Worm (Caenorhabditis elegans): ENCODE data around the gene C38H2.2.

C38H2.2 gene

DNA sequence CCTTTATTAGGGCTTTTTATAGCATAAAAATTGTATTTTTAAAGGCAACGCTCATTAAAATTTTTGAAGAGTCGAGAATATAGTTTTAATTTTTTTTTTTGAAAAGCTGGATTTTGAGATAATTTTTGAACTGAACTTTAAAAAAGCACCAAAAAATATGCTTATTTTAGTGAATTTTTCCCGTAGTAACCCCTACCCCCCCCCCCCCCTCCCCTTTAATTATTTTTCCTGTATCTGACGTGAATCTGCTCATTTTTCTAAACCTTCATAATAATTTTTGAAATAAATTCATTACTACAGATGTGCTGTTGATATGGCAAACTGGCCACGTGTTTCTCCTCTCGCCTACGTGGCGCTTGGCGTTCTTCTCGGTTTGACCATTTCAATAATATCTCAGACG lies at the start of gene C38H2.2:
C38H2.2 (plus strand) TSS at position 301 of the 400 bp plus-strand sequence.
- no peak for TF ChIP-seq T22C8.4 (GFP tag; IDR thresholded peaks at IDR 0.05)
- TF ChIP-seq ztf-29 (GFP tag; IDR thresholded peaks at IDR 0.05) = no peak
- no peak for TF ChIP-seq klf-2 (GFP tag; conservative IDR thresholded peaks at IDR 0.05)
- TF ChIP-seq med-1 (GFP tag; optimal IDR thresholded peaks at IDR 0.05; ENCODE audit: insufficient read depth) = no peak
- no peak for TF ChIP-seq ref-1 (GFP tag; conservative IDR thresholded peaks at IDR 0.05)
- no peak for TF ChIP-seq ztf-23 (GFP tag; IDR thresholded peaks at IDR 0.05)
- TF ChIP-seq flt-1 (GFP tag; IDR thresholded peaks at IDR 0.05) = no peak
- TF ChIP-seq tab-1 (GFP tag; IDR thresholded peaks at IDR 0.05) = no peak
- no peak for TF ChIP-seq cog-1 (tag; optimal IDR thresholded peaks at IDR 0.05)

DNA sequence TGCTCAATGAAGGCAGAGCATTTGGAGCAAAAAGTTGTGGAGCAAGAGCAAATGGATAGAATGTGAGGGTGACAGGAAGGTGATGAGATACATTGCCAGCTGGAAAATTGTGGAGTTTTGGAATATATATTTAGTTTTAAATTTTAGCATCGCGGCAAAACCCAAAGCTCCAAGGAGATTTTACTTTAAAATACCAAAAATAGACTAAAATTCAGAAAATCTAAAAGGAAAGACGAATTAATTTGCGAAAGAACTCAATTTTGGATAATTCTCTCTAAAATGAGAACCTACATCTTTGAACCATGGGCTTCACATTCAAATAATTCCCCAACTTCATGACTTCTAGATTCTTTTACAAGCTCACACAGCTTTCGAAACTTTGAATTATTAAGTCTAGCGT lies 49.0 kb upstream of the C38H2.2 start, which contains the start of gene T07C4.12:
T07C4.12 (minus strand) TSS at position 101 of the 400 bp plus-strand sequence.
- no peak for TF ChIP-seq klf-2 (GFP tag; conservative IDR thresholded peaks at IDR 0.05)
- no peak for TF ChIP-seq flt-1 (GFP tag; IDR thresholded peaks at IDR 0.05)
- TF ChIP-seq tab-1 (GFP tag; IDR thresholded peaks at IDR 0.05) = no peak
- TF ChIP-seq ref-1 (GFP tag; conservative IDR thresholded peaks at IDR 0.05) = no peak
- no peak for TF ChIP-seq ztf-29 (GFP tag; IDR thresholded peaks at IDR 0.05)
- TF ChIP-seq ztf-23 (GFP tag; IDR thresholded peaks at IDR 0.05) = no peak
- no peak for TF ChIP-seq cog-1 (tag; optimal IDR thresholded peaks at IDR 0.05)

DNA sequence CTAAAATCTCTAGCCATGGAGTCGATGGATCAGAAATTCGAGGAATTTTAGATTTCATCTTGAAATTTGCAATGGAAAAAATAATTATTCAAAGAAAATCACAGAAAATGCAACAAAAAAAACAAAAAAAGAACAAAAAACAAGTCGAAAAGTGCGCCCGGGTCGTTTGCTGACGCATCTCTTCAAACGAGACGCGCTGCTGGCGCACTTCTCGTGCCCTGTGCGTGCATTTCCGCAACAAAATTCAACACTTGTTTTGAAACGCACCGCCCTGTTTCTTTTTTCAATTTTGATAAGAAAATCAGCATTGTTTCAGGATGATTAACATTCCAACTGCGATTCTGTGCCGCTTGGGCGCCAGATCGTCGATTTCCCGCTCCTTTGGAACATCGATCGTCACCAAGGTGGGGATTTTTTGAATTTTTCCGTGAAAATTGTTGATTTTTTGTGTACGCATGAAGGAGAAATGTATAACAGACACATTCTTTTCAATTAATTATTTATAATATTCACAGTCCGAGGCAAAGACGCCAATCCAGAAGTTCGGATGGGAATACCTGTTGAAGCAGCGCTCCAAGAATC lies 47.5 kb upstream of the C38H2.2 start, which contains the start of the genes jmjd-4 and mev-1:
jmjd-4 (minus strand) TSS at position 58 of the 582 bp plus-strand sequence.
mev-1 (plus strand) TSS at position 317 of the 582 bp plus-strand sequence.
- TF ChIP-seq klf-2 (GFP tag; conservative IDR thresholded peaks at IDR 0.05) (no peak), ztf-23 (GFP tag; IDR thresholded peaks at IDR 0.05) (peak; percentile 52; the same call in 1 of the 2 replicates), cog-1 (tag; optimal IDR thresholded peaks at IDR 0.05) (peak; percentile 51), T22C8.4 (GFP tag; IDR thresholded peaks at IDR 0.05) (0 out of 2 replicates have a peak, but pooled peaks have one; percentile 19)

DNA sequence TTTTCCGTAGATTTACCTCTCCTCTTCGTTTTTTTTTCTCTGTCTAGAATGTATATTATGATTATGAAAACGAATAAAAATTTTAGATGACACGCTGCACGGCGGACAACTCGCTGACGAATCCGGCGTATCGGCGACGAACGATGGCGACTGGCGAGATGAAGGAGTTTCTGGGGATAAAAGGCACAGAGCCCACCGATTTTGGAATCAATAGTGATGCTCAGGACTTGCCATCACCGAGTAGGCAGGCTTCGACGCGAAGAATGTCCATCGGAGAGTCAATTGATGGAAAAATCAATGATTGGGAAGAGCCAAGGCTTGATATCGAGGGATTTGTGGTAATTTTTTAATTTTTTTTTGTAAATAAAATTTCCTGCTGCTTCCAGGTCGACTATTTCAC lies 46.5 kb upstream of the C38H2.2 start, which contains the start of gene ced-9:
ced-9 (plus strand) TSS at position 87 of the 400 bp plus-strand sequence.
- TF ChIP-seq ztf-23 (GFP tag; IDR thresholded peaks at IDR 0.05) (no peak), med-1 (GFP tag; optimal IDR thresholded peaks at IDR 0.05; ENCODE audit: insufficient read depth) (no peak), tab-1 (GFP tag; IDR thresholded peaks at IDR 0.05) (no peak), klf-2 (GFP tag; conservative IDR thresholded peaks at IDR 0.05) (no peak), ref-1 (GFP tag; conservative IDR thresholded peaks at IDR 0.05) (no peak), flt-1 (GFP tag; IDR thresholded peaks at IDR 0.05) (no peak), ztf-29 (GFP tag; IDR thresholded peaks at IDR 0.05) (no peak), cog-1 (tag; optimal IDR thresholded peaks at IDR 0.05) (no peak), T22C8.4 (GFP tag; IDR thresholded peaks at IDR 0.05) (no peak)

DNA sequence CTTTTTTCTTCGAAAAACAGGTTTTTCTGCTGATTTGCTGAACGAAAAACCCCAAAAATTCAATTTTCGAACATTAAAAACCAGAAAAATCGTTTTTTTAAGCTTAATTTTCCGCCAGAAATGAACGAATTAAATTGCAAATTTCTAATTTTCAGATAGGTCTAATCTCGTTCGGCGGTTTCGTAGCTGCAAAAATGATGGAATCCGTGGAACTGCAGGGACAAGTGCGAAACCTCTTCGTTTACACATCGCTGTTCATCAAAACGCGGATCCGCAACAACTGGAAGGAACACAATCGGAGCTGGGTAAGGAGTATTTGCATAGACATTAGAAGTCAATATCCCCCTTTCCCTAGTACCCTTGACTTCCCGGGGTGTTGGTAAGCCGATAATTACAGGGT lies 45.5 kb upstream of the C38H2.2 start:
- TF ChIP-seq tab-1 (GFP tag; IDR thresholded peaks at IDR 0.05) (no peak), ref-1 (GFP tag; conservative IDR thresholded peaks at IDR 0.05) (no peak)

DNA sequence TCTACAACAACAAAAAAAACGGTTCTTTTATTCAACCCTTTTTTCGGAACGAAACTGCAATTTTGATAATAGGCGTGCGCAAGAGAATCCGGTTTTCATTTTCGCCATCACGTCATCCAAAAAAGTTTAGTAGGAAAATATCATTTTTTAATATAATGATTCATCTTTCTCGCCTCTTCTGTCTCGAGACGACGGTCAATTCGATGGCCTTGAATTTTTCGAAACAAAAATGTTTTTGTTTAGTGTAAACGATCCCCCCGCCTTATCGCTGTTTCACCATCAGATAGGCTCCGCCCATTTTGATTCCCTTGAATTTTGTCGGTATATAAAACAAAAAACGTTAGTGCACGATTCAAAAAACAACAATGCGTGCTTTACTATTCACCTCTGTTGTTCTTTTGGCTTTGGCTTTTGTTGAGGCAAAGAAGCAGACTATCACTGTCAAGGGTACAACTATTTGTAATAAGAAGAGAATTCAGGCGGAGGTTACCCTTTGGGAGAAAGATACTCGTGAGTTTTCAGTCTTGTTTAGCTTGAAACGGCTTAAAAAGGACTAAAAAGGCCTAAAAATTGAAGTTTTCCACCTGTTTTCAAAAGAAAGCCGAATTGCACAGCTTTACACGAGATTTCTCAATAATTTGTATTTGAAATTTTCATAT lies 43.9 kb upstream of the C38H2.2 start, which contains the start of gene ttr-15:
ttr-15 (plus strand) TSS at position 340 of the 659 bp plus-strand sequence.
- TF ChIP-seq med-1 (GFP tag; optimal IDR thresholded peaks at IDR 0.05; ENCODE audit: insufficient read depth) (no peak), T22C8.4 (GFP tag; IDR thresholded peaks at IDR 0.05) (no peak), flt-1 (GFP tag; IDR thresholded peaks at IDR 0.05) (no peak), ztf-29 (GFP tag; IDR thresholded peaks at IDR 0.05) (no peak), tab-1 (GFP tag; IDR thresholded peaks at IDR 0.05) (no peak)

DNA sequence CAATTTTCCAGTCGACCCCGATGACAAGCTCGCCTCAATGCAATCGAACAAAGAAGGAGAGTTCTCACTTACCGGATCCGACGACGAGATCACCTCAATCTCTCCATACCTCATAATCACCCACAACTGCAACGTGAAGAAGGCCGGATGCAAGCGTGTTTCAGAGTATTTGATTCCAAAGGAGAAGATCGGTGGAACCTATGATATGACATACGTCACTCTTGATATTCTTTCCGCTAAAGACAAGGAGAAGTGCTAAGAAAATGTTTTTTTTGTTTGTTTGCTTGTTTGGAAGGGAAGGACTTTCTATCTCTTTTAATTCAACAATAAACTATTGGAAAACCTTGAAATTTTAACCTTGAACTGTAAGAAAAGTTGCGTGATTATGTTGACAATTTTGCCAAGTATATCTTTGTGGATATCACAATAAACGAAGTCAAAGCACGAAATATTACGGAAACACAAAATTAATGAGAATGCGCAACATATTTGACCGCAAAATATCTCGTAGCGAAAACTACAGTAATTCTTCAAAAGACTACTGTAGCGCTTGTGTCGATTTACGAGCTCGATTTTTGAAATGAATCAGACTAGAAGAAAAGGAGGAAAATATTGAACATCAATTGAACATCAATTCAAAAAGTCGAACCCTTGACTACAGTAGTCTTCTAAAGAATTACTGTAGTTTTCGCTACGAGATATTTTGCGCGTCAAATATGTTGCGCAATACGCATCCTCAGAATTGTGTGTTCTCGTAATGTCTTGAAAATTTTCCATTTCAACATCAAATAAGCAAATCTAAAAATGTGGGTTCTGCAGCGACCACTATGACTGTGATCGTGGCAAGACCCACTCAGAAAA lies 42.4 kb upstream of the C38H2.2 start:
- TF ChIP-seq tab-1 (GFP tag; IDR thresholded peaks at IDR 0.05) (no peak), med-1 (GFP tag; optimal IDR thresholded peaks at IDR 0.05; ENCODE audit: insufficient read depth) (no peak), klf-2 (GFP tag; conservative IDR thresholded peaks at IDR 0.05) (no peak), ztf-23 (GFP tag; IDR thresholded peaks at IDR 0.05) (no peak), T22C8.4 (GFP tag; IDR thresholded peaks at IDR 0.05) (no peak), ref-1 (GFP tag; conservative IDR thresholded peaks at IDR 0.05) (no peak), flt-1 (GFP tag; IDR thresholded peaks at IDR 0.05) (no peak), cog-1 (tag; optimal IDR thresholded peaks at IDR 0.05) (no peak), ztf-29 (GFP tag; IDR thresholded peaks at IDR 0.05) (no peak)

DNA sequence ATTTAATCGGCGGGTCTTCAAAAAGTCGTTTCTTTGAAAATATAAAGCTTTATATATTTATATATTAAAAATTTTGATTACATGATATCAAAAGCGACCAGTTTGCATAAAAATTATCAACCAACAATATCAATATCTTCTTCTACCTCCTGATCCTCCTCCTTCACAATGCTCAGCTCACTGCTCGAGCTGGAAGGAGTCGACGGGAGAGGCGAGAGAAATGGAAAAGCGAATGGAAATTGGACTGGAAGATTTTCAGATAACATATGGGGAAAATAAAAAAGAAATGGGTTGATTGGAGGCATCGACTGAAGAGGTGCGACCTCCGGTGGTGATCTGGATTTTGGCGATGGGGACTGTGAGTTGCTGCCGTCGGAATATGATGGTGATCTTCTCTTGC lies 41.6 kb upstream of the C38H2.2 start:
- TF ChIP-seq ref-1 (GFP tag; conservative IDR thresholded peaks at IDR 0.05) (no peak), klf-2 (GFP tag; conservative IDR thresholded peaks at IDR 0.05) (no peak), tab-1 (GFP tag; IDR thresholded peaks at IDR 0.05) (no peak), cog-1 (tag; optimal IDR thresholded peaks at IDR 0.05) (no peak)

DNA sequence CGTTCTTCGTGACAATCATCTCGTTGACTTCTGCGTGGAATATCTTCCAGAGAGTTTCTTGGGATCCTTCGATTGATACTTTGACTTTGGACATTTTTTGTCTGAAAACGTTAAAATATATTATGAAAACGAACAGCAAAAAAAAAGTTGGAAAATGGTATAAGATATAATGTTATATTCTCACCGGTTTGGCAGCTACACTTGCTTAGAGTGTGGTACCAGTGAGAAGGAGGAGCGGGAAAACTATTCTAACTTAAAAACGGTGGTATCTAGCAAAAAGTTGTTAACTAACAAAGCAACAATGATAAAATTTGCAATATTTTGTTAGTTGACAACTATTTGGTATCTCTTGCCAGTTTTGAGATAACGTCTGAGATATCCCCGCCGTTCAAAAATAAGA lies 39.8 kb upstream of the C38H2.2 start, which contains the start of gene tbx-9:
tbx-9 (minus strand) TSS at position 101 of the 400 bp plus-strand sequence.
- no peak for TF ChIP-seq T22C8.4 (GFP tag; IDR thresholded peaks at IDR 0.05)
- no peak for TF ChIP-seq flt-1 (GFP tag; IDR thresholded peaks at IDR 0.05)
- TF ChIP-seq klf-2 (GFP tag; conservative IDR thresholded peaks at IDR 0.05) = no peak
- TF ChIP-seq ref-1 (GFP tag; conservative IDR thresholded peaks at IDR 0.05) = no peak
- no peak for TF ChIP-seq tab-1 (GFP tag; IDR thresholded peaks at IDR 0.05)
- no peak for TF ChIP-seq cog-1 (tag; optimal IDR thresholded peaks at IDR 0.05)
- TF ChIP-seq ztf-23 (GFP tag; IDR thresholded peaks at IDR 0.05) = no peak
- TF ChIP-seq ztf-29 (GFP tag; IDR thresholded peaks at IDR 0.05) = no peak
- no peak for TF ChIP-seq med-1 (GFP tag; optimal IDR thresholded peaks at IDR 0.05; ENCODE audit: insufficient read depth)

Measured in whole organism, midembryonic.